Fruit fly (Drosophila melanogaster) whole organism, wandering third instar larva: ENCODE measurements around the gene CG10064.
A peak's percentile ranks its signal among the peaks of the same experiment; 100 is the strongest.

ENCODE experiments used
- CG32264 ChIP-seq: fragments of 200-800 bp; sonication (Bioruptor generic); optimal IDR thresholded peaks from 2 replicates; lab custom pipeline; 2016; ENCODE audit warnings: missing biosample characterization, missing genetic modification characterization
- CG9705 ChIP-seq: fragments of 200-800 bp; sonication (Bioruptor generic); optimal IDR thresholded peaks from 2 replicates; lab custom pipeline; 2018; ENCODE audit warnings: missing biosample characterization, mild to moderate bottlenecking, missing genetic modification characterization
- Dfd ChIP-seq: fragments of >200 bp; optimal IDR thresholded peaks from 2 replicates; lab custom pipeline; 2017; ENCODE audit warnings: missing biosample characterization, missing genetic modification characterization
- HLH106 ChIP-seq: fragments of 200-800 bp; optimal IDR thresholded peaks from 3 replicates; lab custom pipeline; 2019; ENCODE audit warnings: missing biosample characterization, mild to moderate bottlenecking, missing genetic modification characterization, moderate library complexity
- Hr78 ChIP-seq: fragments of >200 bp; optimal IDR thresholded peaks from 2 replicates; lab custom pipeline; 2017; ENCODE audit warnings: missing biosample characterization, missing genetic modification characterization
- Hr83 ChIP-seq: fragments of 200-300 bp; sonication (Bioruptor generic); optimal IDR thresholded peaks from 2 replicates; lab custom pipeline; 2016; ENCODE audit warnings: missing biosample characterization, mild to moderate bottlenecking, missing genetic modification characterization, moderate library complexity; ENCODE audit not compliant: poor library complexity, severe bottlenecking
- Mio ChIP-seq: sonication (Bioruptor generic); optimal IDR thresholded peaks from 2 replicates; lab custom pipeline; 2016; ENCODE audit warnings: missing biosample characterization, missing genetic modification characterization
- Myc ChIP-seq: fragments of >200 bp; optimal IDR thresholded peaks from 2 replicates; lab custom pipeline; 2017
- N ChIP-seq: fragments of >200 bp; optimal IDR thresholded peaks from 2 replicates; lab custom pipeline; 2018; ENCODE audit warnings: missing biosample characterization, missing external identifiers, missing genetic modification characterization
- OdsH ChIP-seq: fragments of 200-800 bp; sonication (Bioruptor generic); optimal IDR thresholded peaks from 2 replicates; lab custom pipeline; 2016; ENCODE audit warnings: missing biosample characterization, mild to moderate bottlenecking, missing genetic modification characterization
- Rel ChIP-seq, 2 experiments: fragments of 200-800 bp; sonication (Bioruptor generic) in 1 of 2; optimal IDR thresholded peaks; 2 replicates in 1 of 2; 3 replicates in 1 of 2; lab custom pipeline; 2016 to 2019; ENCODE audit warnings: mild to moderate bottlenecking in 2 of 2, missing biosample characterization in 2 of 2, missing genetic modification characterization in 2 of 2, moderate library complexity in 1 of 2
- Sp1 ChIP-seq: fragments of 200-800 bp; sonication (Bioruptor generic); optimal IDR thresholded peaks from 3 replicates; lab custom pipeline; 2019; ENCODE audit warnings: missing biosample characterization, mild to moderate bottlenecking, missing genetic modification characterization, moderate library complexity
- br ChIP-seq: fragments of 200-800 bp; sonication (Bioruptor generic); optimal IDR thresholded peaks from 2 replicates; lab custom pipeline; 2016; ENCODE audit warnings: missing biosample characterization, missing genetic modification characterization
- ey ChIP-seq: fragments of 200-800 bp; sonication (Bioruptor generic); optimal IDR thresholded peaks from 2 replicates; lab custom pipeline; 2016; ENCODE audit warnings: missing biosample characterization, missing genetic modification characterization
- h ChIP-seq: fragments of 200-800 bp; sonication (Bioruptor generic); optimal IDR thresholded peaks from 3 replicates; lab custom pipeline; 2016; ENCODE audit warnings: missing biosample characterization, mild to moderate bottlenecking, missing genetic modification characterization
- jim ChIP-seq: fragments of 175-275, 200-325 bp; sonication (Bioruptor generic); optimal IDR thresholded peaks from 2 replicates; lab custom pipeline; 2016; ENCODE audit warnings: missing biosample characterization, mild to moderate bottlenecking, missing genetic modification characterization
- lola ChIP-seq: fragments of >200 bp; optimal IDR thresholded peaks from 2 replicates; lab custom pipeline; 2017; ENCODE audit warnings: missing biosample characterization, missing genetic modification characterization
- pan ChIP-seq: fragments of >200 bp; optimal IDR thresholded peaks from 2 replicates; lab custom pipeline; 2017
- psq ChIP-seq: fragments of 200-800 bp; sonication (Bioruptor generic); optimal IDR thresholded peaks from 3 replicates; lab custom pipeline; 2017; ENCODE audit warnings: missing biosample characterization, mild to moderate bottlenecking, missing genetic modification characterization, moderate library complexity
- rgr ChIP-seq: fragments of 200-800 bp; sonication (Bioruptor generic); optimal IDR thresholded peaks from 3 replicates; lab custom pipeline; 2016; ENCODE audit warnings: missing biosample characterization, mild to moderate bottlenecking, missing genetic modification characterization
- sage ChIP-seq: fragments of 200-800 bp; sonication (Bioruptor generic); optimal IDR thresholded peaks from 2 replicates; lab custom pipeline; 2016; ENCODE audit warnings: missing biosample characterization, mild to moderate bottlenecking, missing genetic modification characterization
- sv ChIP-seq: fragments of 200-800 bp; sonication (Bioruptor generic); optimal IDR thresholded peaks from 3 replicates; lab custom pipeline; 2016; ENCODE audit warnings: missing biosample characterization, missing genetic modification characterization
- tai ChIP-seq: sonication (Bioruptor generic); optimal IDR thresholded peaks from 2 replicates; lab custom pipeline; 2016; ENCODE audit warnings: missing biosample characterization, missing genetic modification characterization
- usp ChIP-seq: fragments of >200 bp; optimal IDR thresholded peaks from 2 replicates; lab custom pipeline; 2017; ENCODE audit warnings: missing biosample characterization, missing genetic modification characterization

Gene CG10064

DNA sequence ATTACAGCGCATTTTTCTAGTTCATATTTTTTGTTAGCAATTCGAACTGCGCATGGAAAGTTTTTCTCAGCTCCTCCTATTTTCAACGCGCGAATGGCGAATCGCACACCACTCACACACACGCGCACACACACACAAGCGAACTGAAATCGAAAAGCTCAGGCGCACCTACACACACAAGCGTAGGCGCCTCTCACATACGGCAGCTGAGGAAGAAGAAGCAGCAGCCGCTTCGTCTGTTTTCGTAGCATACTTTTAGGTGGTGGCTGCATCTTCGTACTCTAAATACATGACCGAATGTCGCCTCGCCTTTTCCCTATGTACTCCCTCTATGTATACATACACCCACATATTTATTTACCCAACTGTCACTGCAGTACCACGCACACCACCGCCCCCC is 41.9 kb downstream of the CG10064 start:
- no peak for TF ChIP-seq sage (GFP tag; lab: Kevin White, UChicago)
- no peak for TF ChIP-seq OdsH (GFP tag; lab: Kevin White, UChicago)
- peak; percentile 10 for TF ChIP-seq Dfd (GFP tag; lab: Kevin White, UChicago)
- no peak for TF ChIP-seq Rel (GFP tag; optimal IDR thresholded peaks at IDR 0.05; lab: Kevin White, UChicago)
- no peak for TF ChIP-seq Rel (tag; optimal IDR thresholded peaks at IDR 0.05; lab: Kevin White, UChicago)
- TF ChIP-seq br (GFP tag; lab: Kevin White, UChicago), result no peak
- peak; percentile 29 for TF ChIP-seq N (GFP tag; lab: Kevin White, UChicago)
- no peak for TF ChIP-seq usp (GFP tag; lab: Kevin White, UChicago)

DNA sequence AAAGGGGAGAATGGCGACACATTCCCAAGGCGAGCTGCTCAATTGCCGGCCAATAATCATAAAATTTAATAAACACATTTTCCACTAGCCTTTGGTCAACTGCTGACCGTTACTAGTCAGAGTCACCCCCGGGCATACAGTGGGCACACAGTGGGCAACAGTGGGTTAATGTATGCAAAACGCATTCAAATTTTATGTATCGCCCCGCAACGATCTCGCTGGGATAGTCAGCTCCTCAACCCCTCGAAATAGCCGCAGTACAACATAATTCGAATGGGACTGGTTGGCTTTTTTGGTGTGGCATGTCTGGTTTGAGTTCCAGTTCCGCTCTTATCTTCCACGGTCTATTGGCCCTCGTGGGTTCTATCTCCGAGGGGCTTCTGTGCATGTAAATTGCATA is 48.5 kb downstream of the CG10064 start:
- TF ChIP-seq tai (no peak), Mio (no peak), Hr78 (GFP tag; lab: Kevin White, UChicago) (no peak), CG9705 (GFP tag; lab: Kevin White, UChicago) (no peak), ey (GFP tag; lab: Kevin White, UChicago) (no peak), psq (GFP tag; lab: Kevin White, UChicago) (no peak), CG32264 (GFP tag; lab: Kevin White, UChicago) (no peak), h (GFP tag; lab: Kevin White, UChicago) (no peak), sv (GFP tag; lab: Kevin White, UChicago) (no peak), Hr83 (GFP tag; lab: Kevin White, UChicago) (no peak), jim (GFP tag; lab: Kevin White, UChicago) (no peak), HLH106 (tag; lab: Kevin White, UChicago) (no peak), lola (GFP tag; lab: Kevin White, UChicago) (no peak), br (GFP tag; lab: Kevin White, UChicago) (no peak), pan (lab: Kevin White, UChicago) (no peak), Sp1 (GFP tag; lab: Kevin White, UChicago) (no peak), Myc (lab: Kevin White, UChicago) (no peak), N (GFP tag; lab: Kevin White, UChicago) (no peak), rgr (GFP tag; lab: Kevin White, UChicago) (no peak)
